Fruit fly (Drosophila melanogaster) whole organism, embryonic: ENCODE results near the gene peg.

ENCODE experiments used
- CG10267 ChIP-seq: fragments of 200-800 bp; sonication (Bioruptor generic); optimal IDR thresholded peaks from 2 replicates; lab custom pipeline; 2018; ENCODE audit warnings: missing biosample characterization, mild to moderate bottlenecking, missing genetic modification characterization, moderate library complexity
- CG10431 ChIP-seq: fragments of 200-800 bp; sonication (Bioruptor generic); optimal IDR thresholded peaks from 3 replicates; lab custom pipeline; 2018; ENCODE audit warnings: missing biosample characterization, mild to moderate bottlenecking, missing genetic modification characterization
- CG10543 ChIP-seq: fragments of 200-800 bp; sonication (Bioruptor generic); optimal IDR thresholded peaks from 3 replicates; lab custom pipeline; 2017; ENCODE audit warnings: missing biosample characterization, mild to moderate bottlenecking, missing genetic modification characterization, moderate library complexity
- CG12769 ChIP-seq: fragments of 200-800 bp; sonication (Bioruptor generic); optimal IDR thresholded peaks from 2 replicates; lab custom pipeline; 2019; ENCODE audit warnings: missing biosample characterization, mild to moderate bottlenecking, missing genetic modification characterization, moderate library complexity
- CG13123 ChIP-seq: fragments of 200-800 bp; sonication (Bioruptor generic); optimal IDR thresholded peaks from 2 replicates; lab custom pipeline; 2016; ENCODE audit warnings: missing biosample characterization, missing genetic modification characterization
- CG14014 ChIP-seq: fragments of 200-800 bp; sonication (Bioruptor generic); IDR thresholded peaks from 2 replicates; pipeline ENCODE4 v1.3.6; 2022; ENCODE audit warnings: missing biosample characterization, missing genetic modification characterization
- CG16813 ChIP-seq: fragments of 200-800 bp; sonication (Bioruptor generic); IDR thresholded peaks from 3 replicates; pipeline ENCODE4 v1.3.6; 2022; ENCODE audit warnings: missing biosample characterization, missing genetic modification characterization; ENCODE audit not compliant: partially characterized antibody
- CG17568 ChIP-seq: fragments of 200-800 bp; sonication (Bioruptor generic); optimal IDR thresholded peaks from 2 replicates; lab custom pipeline; 2018; ENCODE audit warnings: missing biosample characterization, mild to moderate bottlenecking, missing genetic modification characterization, moderate library complexity
- CG2678 ChIP-seq: fragments of 200-800 bp; sonication (Bioruptor generic); optimal IDR thresholded peaks from 3 replicates; lab custom pipeline; 2019; ENCODE audit warnings: missing biosample characterization, mild to moderate bottlenecking, missing genetic modification characterization, moderate library complexity
- CG31365 ChIP-seq: fragments of 200-800 bp; sonication (Bioruptor generic); optimal IDR thresholded peaks from 2 replicates; lab custom pipeline; 2018; ENCODE audit warnings: missing biosample characterization, mild to moderate bottlenecking, missing genetic modification characterization
- CG6272 ChIP-seq: fragments of 200-800 bp; sonication (Bioruptor generic); IDR thresholded peaks from 2 replicates; pipeline ENCODE4 v1.3.6; 2022; ENCODE audit warnings: missing biosample characterization, missing genetic modification characterization
- CG9437 ChIP-seq: fragments of 200-800 bp; sonication (Bioruptor generic); optimal IDR thresholded peaks from 2 replicates; lab custom pipeline; 2018; ENCODE audit warnings: missing biosample characterization, mild to moderate bottlenecking, missing genetic modification characterization
- CG9817 ChIP-seq: fragments of 200-800 bp; sonication (Bioruptor generic); optimal IDR thresholded peaks from 2 replicates; lab custom pipeline; 2018; ENCODE audit warnings: missing biosample characterization, mild to moderate bottlenecking, missing genetic modification characterization, moderate library complexity
- CG9932 ChIP-seq: fragments of 200-800 bp; sonication (Bioruptor generic); IDR thresholded peaks from 2 replicates; pipeline ENCODE4 v1.3.6; 2022; ENCODE audit warnings: missing biosample characterization, missing genetic modification characterization
- Dp ChIP-seq: fragments of 200-800 bp; sonication (Bioruptor generic); optimal IDR thresholded peaks from 2 replicates; lab custom pipeline; 2018; ENCODE audit warnings: missing biosample characterization, mild to moderate bottlenecking, missing genetic modification characterization, moderate library complexity
- Ets65A ChIP-seq: fragments of 200-800 bp; sonication (Bioruptor generic); peaks from one replicate; lab custom pipeline; 2016; ENCODE audit warnings: missing biosample characterization, missing genetic modification characterization
- Gug ChIP-seq: fragments of 200-800 bp; sonication (Bioruptor generic); IDR thresholded peaks from 4 replicates; pipeline ENCODE4 v1.3.6; 2022; ENCODE audit warnings: missing biosample characterization, missing genetic modification characterization
- HmgZ ChIP-seq: fragments of 200-800 bp; sonication (Bioruptor generic); optimal IDR thresholded peaks from 2 replicates; lab custom pipeline; 2018; ENCODE audit warnings: missing biosample characterization, mild to moderate bottlenecking, missing genetic modification characterization
- Hmx ChIP-seq: fragments of 200-800 bp; sonication (Bioruptor generic); optimal IDR thresholded peaks from 2 replicates; lab custom pipeline; 2016; ENCODE audit warnings: missing biosample characterization, missing genetic modification characterization
- Kr ChIP-seq: fragments of 200-800 bp; sonication (Bioruptor generic); optimal IDR thresholded peaks from 2 replicates; lab custom pipeline; 2017; ENCODE audit warnings: missing biosample characterization, mild to moderate bottlenecking, missing genetic modification characterization
- Meics ChIP-seq: fragments of 200-800 bp; sonication (Bioruptor generic); optimal IDR thresholded peaks from 2 replicates; lab custom pipeline; 2017; ENCODE audit warnings: missing biosample characterization, mild to moderate bottlenecking, missing genetic modification characterization
- Opbp ChIP-seq: fragments of 200-800 bp; sonication (Bioruptor generic); IDR thresholded peaks from 3 replicates; pipeline ENCODE4 v1.3.6; 2022; ENCODE audit warnings: missing biosample characterization, missing genetic modification characterization; ENCODE audit not compliant: partially characterized antibody
- Pdp1 ChIP-seq, 2 experiments: fragments of 200-800 bp; sonication (Bioruptor generic); optimal IDR thresholded peaks; 3 replicates each; lab custom pipeline; 2016; ENCODE audit warnings: missing biosample characterization in 2 of 2, missing genetic modification characterization in 2 of 2, mild to moderate bottlenecking in 1 of 2, moderate library complexity in 1 of 2
- Spps ChIP-seq: fragments of 200-800 bp; sonication (Bioruptor generic); optimal IDR thresholded peaks from 2 replicates; lab custom pipeline; 2018; ENCODE audit warnings: missing biosample characterization, mild to moderate bottlenecking, missing genetic modification characterization
- Usf ChIP-seq: fragments of 200-800 bp; sonication (Bioruptor generic); optimal IDR thresholded peaks from 2 replicates; lab custom pipeline; 2017; ENCODE audit warnings: missing genotype, missing biosample characterization, missing genetic modification characterization
- ac ChIP-seq: fragments of 200-800 bp; sonication (Bioruptor generic); optimal IDR thresholded peaks from 3 replicates; lab custom pipeline; 2017; ENCODE audit warnings: missing biosample characterization, mild to moderate bottlenecking, missing genetic modification characterization
- ara ChIP-seq: fragments of 200-800 bp; sonication (Bioruptor generic); IDR thresholded peaks from 2 replicates; pipeline ENCODE4 v1.3.6; 2022; ENCODE audit warnings: missing biosample characterization, missing genetic modification characterization
- chinmo ChIP-seq: fragments of 200-800 bp; sonication (Bioruptor generic); IDR thresholded peaks from 4 replicates; pipeline ENCODE4 v1.3.6; 2022; ENCODE audit warnings: missing biosample characterization, missing genetic modification characterization; ENCODE audit not compliant: partially characterized antibody
- chn ChIP-seq: fragments of 200-800 bp; sonication (Bioruptor generic); optimal IDR thresholded peaks from 2 replicates; lab custom pipeline; 2016; ENCODE audit warnings: missing biosample characterization, missing genetic modification characterization
- ci ChIP-seq: fragments of 200-800 bp; sonication (Bioruptor generic); IDR thresholded peaks from 3 replicates; pipeline ENCODE4 v1.3.6; 2022; ENCODE audit warnings: missing biosample characterization, missing genetic modification characterization
- cwo ChIP-seq: fragments of 200-800 bp; sonication (Bioruptor generic); optimal IDR thresholded peaks from 3 replicates; lab custom pipeline; 2017; ENCODE audit warnings: missing biosample characterization, missing genetic modification characterization, mild to moderate bottlenecking, moderate library complexity, missing genetic modification reagents
- emc ChIP-seq: fragments of 200-800 bp; sonication (Bioruptor generic); optimal IDR thresholded peaks from 2 replicates; lab custom pipeline; 2016; ENCODE audit warnings: missing biosample characterization, missing genetic modification characterization
- eve ChIP-seq, 2 experiments: fragments of >200 bp; optimal IDR thresholded peaks; 2 replicates each; lab custom pipeline; 2017; ENCODE audit warnings: missing biosample characterization in 2 of 2, missing genetic modification characterization in 2 of 2
- gem ChIP-seq: fragments of 200-800 bp; sonication (Bioruptor generic); optimal IDR thresholded peaks from 2 replicates; lab custom pipeline; 2019; ENCODE audit warnings: missing biosample characterization, mild to moderate bottlenecking, missing genetic modification characterization, moderate library complexity
- gfzf ChIP-seq: fragments of 200-800 bp; sonication (Bioruptor generic); optimal IDR thresholded peaks from 2 replicates; lab custom pipeline; 2016; ENCODE audit warnings: missing biosample characterization, mild to moderate bottlenecking, missing genetic modification characterization, moderate library complexity
- gro ChIP-seq: fragments of 200-800 bp; sonication (Bioruptor generic); optimal IDR thresholded peaks from 2 replicates; lab custom pipeline; 2016; ENCODE audit warnings: missing biosample characterization, missing genetic modification characterization
- kni ChIP-seq: fragments of 200-800 bp; sonication (Bioruptor generic); optimal IDR thresholded peaks from 3 replicates; lab custom pipeline; 2017; ENCODE audit warnings: mild to moderate bottlenecking, missing biosample characterization, missing genetic modification reagents, missing genetic modification characterization
- lov ChIP-seq, 2 experiments: fragments of 200-800 bp in 1 of 2; fragments of >200 bp in 1 of 2; sonication (Bioruptor generic) in 1 of 2; IDR thresholded peaks in 1 of 2; optimal IDR thresholded peaks in 1 of 2; 2 replicates in 1 of 2; 3 replicates in 1 of 2; pipeline versions ENCODE4 v1.3.6 to Lab custom; 2017 to 2022; ENCODE audit warnings: missing biosample characterization in 1 of 2, missing genetic modification characterization in 1 of 2
- schlank ChIP-seq: fragments of 200-800 bp; sonication (Bioruptor generic); optimal IDR thresholded peaks from 2 replicates; lab custom pipeline; 2018; ENCODE audit warnings: missing biosample characterization, mild to moderate bottlenecking, missing genetic modification characterization
- sd ChIP-seq: fragments of 200-800 bp; sonication (Bioruptor generic); optimal IDR thresholded peaks from 3 replicates; lab custom pipeline; 2018; ENCODE audit warnings: missing biosample characterization, mild to moderate bottlenecking, missing genetic modification characterization, moderate library complexity
- stwl ChIP-seq: fragments of 200-800 bp; sonication (Bioruptor generic); optimal IDR thresholded peaks from 3 replicates; lab custom pipeline; 2018; ENCODE audit warnings: missing biosample characterization, mild to moderate bottlenecking, missing genetic modification characterization, moderate library complexity
- sug ChIP-seq: fragments of 200-800 bp; optimal IDR thresholded peaks from 2 replicates; lab custom pipeline; 2019; ENCODE audit warnings: missing biosample characterization, mild to moderate bottlenecking, missing genetic modification characterization, moderate library complexity
- tin ChIP-seq: fragments of 200-800 bp; sonication (Bioruptor generic); optimal IDR thresholded peaks from 3 replicates; lab custom pipeline; 2016; ENCODE audit warnings: missing biosample characterization, missing genetic modification characterization
- zf30C ChIP-seq: fragments of 200-800 bp; sonication (Bioruptor generic); optimal IDR thresholded peaks from 3 replicates; lab custom pipeline; 2018; ENCODE audit warnings: missing biosample characterization, mild to moderate bottlenecking, missing genetic modification characterization

peg gene

DNA sequence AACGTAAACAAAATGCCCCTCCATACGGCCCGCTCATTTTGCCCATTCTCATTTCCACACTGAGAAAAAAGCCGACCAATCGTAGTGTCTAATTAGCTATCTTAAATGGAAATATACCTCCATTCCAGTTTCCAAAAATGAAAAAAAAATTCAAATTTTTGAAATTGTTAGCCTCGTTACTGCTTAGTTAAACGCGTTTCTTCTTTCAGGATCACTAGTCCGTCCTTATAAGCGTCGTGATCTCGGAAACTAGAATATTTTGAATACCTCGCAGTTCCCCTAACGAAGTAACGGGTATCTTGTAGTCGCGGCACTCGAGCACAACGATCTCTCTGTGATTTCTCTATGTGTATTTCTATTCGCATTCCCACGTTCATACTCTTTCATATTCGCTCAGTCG is 34.3 kb downstream of the peg start (continued):
- TF ChIP-seq Hmx (GFP tag; lab: Kevin White, UChicago), result no peak
- TF ChIP-seq, all 482 proteins: peak for 220

DNA sequence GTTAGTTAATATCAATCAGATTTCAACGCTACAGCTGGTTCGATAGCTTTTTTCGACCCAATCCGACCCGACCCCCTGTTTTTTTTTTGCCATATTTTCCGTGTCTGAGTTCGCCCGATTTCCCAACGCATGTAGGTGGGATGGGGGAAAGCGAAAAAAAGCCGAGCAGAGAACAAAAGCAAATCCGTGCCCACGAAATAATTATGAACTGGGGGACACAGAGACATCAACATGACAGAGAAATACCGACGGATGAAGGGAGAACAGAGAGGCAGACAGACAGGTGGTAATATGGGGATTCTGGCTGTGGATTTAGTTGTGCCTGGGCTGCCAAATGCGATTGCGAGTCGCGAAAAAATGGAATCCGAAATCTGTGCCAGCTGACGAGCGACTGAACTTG is 34.9 kb downstream of the peg start:
- TF ChIP-seq Dp (no peak), ara (GFP tag; lab: Robert Waterston, UW) (no peak), CG14014 (GFP tag; lab: Robert Waterston, UW) (no peak), schlank (tag; lab: Kevin White, UChicago) (no peak), eve (GFP tag; optimal IDR thresholded peaks at IDR 0.05; lab: Kevin White, UChicago) (no peak), sd (tag; lab: Kevin White, UChicago) (peak; percentile 4), CG13123 (GFP tag; lab: Kevin White, UChicago) (no peak), Opbp (GFP tag; lab: Robert Waterston, UW) (no peak), CG16813 (no peak), CG9437 (GFP tag; lab: Kevin White, UChicago) (no peak), kni (GFP tag; lab: Kevin White, UChicago) (no peak), tin (GFP tag; lab: Kevin White, UChicago) (no peak), ci (GFP tag; lab: Robert Waterston, UW) (0 out of 3 replicates have a peak, but pooled peaks have one; percentile 9), CG9932 (peak; percentile 9; the same call in 1 of the 2 replicates), lov (optimal IDR thresholded peaks at IDR 0.05; lab: Kevin White, UChicago) (no peak), lov (GFP tag; IDR thresholded peaks at IDR 0.05; lab: Robert Waterston, UW) (no peak), ac (GFP tag; lab: Kevin White, UChicago) (no peak), CG12769 (tag; lab: Kevin White, UChicago) (peak; percentile 52), Pdp1 (GFP tag; optimal IDR thresholded peaks at IDR 0.05; lab: Kevin White, UChicago) (no peak), Ets65A (peak; percentile 85), Gug (GFP tag; lab: Robert Waterston, UW) (no peak), CG9817 (tag; lab: Kevin White, UChicago) (no peak), CG2678 (no peak), Usf (GFP tag; lab: Kevin White, UChicago) (no peak), stwl (tag; lab: Kevin White, UChicago) (no peak), Spps (tag; lab: Kevin White, UChicago) (no peak)

DNA sequence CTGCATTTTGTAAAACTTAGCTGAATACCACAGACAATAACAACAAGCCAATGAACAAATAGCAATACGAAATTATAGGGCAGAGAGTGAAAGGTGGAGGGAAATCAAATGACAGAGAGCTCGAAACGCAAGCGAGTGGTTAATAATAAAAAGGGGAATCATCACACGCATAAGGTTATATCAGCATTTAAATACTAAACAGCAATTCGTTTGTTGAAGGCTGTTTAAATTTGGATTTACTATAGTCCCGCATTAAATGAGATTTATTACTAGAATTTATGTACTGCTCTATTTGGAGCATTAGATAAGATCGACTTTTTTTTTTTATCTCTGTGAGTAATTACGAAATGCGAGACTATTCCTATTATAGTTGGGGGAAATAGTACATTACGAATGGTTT is 35.4 kb downstream of the peg start:
- TF ChIP-seq CG12769 (tag; lab: Kevin White, UChicago) (peak; percentile 57), Pdp1 (GFP tag; optimal IDR thresholded peaks at IDR 0.05; lab: Kevin White, UChicago) (peak in 1 of 2 experiments; percentile 55), CG17568 (GFP tag; lab: Kevin White, UChicago) (no peak), zf30C (no peak), chinmo (0 out of 4 replicates have a peak, but pooled peaks have one; percentile 28)

DNA sequence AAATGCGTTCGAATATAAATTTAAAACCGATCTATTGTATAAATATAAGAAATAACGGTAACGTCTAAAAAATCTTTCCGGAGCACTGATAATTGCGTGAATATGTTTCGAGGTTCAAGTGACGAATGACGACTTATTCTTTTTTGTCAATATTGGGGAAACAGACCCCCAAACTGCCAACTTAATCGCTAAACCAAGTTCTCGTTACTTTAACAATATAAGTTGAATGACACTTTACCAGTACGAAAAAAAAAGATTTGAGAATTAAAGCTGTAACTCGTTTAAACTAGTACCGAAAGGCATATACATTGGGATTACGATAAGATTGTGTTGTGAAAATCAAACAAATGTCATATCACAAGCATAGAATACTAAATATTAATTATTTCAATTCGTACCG is 36.1 kb downstream of the peg start, which contains the start of gene CG43446:
Gene CG43446 (minus strand): TSS at position 101 of the 400 bp plus-strand sequence.
- TF ChIP-seq gem (tag; lab: Kevin White, UChicago), result peak; percentile 9
- TF ChIP-seq Meics (GFP tag; lab: Kevin White, UChicago), result peak; percentile 72
- TF ChIP-seq Kr (GFP tag; lab: Kevin White, UChicago), result no peak

DNA sequence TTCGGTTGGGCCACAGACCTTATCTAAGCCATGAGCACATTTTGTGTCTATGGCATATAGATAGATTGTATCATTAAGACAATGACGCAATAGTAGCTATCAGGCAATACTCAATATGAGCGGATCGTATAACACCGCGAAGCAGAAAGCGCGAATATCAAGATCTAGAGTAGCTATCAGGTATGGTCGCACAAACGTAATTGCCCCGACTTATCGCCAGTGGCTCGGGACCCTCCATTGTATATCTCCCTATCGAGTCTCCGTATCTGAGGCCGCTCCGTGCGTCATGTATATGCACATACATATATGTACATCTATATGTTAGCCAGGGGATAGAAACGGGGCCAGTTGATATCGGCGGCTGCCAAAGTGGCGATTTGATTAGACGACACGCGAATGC is 38.4 kb downstream of the peg start:
- TF ChIP-seq emc (GFP tag; lab: Kevin White, UChicago), result no peak
- peak; percentile 88 for TF ChIP-seq sug (tag; lab: Kevin White, UChicago)
- no peak for TF ChIP-seq CG6272 (GFP tag; lab: Robert Waterston, UW)
- no peak for TF ChIP-seq gfzf (GFP tag; lab: Kevin White, UChicago)
- TF ChIP-seq HmgZ (tag; lab: Kevin White, UChicago), result peak; percentile 14
- TF ChIP-seq CG31365, result no peak
- TF ChIP-seq chn (GFP tag; lab: Kevin White, UChicago), result no peak
- no peak for TF ChIP-seq CG10267
- peak; percentile 45 for TF ChIP-seq gro (GFP tag; lab: Kevin White, UChicago)
- TF ChIP-seq CG10431 (GFP tag; lab: Kevin White, UChicago), result peak; percentile 53
- TF ChIP-seq cwo (GFP tag; lab: Kevin White, UChicago), result peak; percentile 28
- TF ChIP-seq CG10543 (GFP tag; lab: Kevin White, UChicago), result peak; percentile 21
